Worm (Caenorhabditis elegans): ENCODE data around the gene T21H3.1.

Gene T21H3.1

ce11 chrV:1207589-1207988 lies 31.1 kb downstream of the T21H3.1 start, which contains the start of gene Y50D4A.1:
Gene Y50D4A.1, plus strand, starts transcription at chrV:1207889.
- TF ChIP-seq mdl-1 (tag; optimal IDR thresholded peaks at IDR 0.05) = no peak
- TF ChIP-seq peb-1 (tag; optimal IDR thresholded peaks at IDR 0.05) = no peak
- no peak for TF ChIP-seq sem-4 (tag; optimal IDR thresholded peaks at IDR 0.05)
- TF ChIP-seq mab-5 (tag; optimal IDR thresholded peaks at IDR 0.05) = no peak
- TF ChIP-seq fos-1 (tag; optimal IDR thresholded peaks at IDR 0.05) = no peak
- no peak for TF ChIP-seq unc-39 (tag; optimal IDR thresholded peaks at IDR 0.05)
- TF ChIP-seq Y55F3AM.14 (GFP tag; optimal IDR thresholded peaks at IDR 0.05) = no peak
- no peak for TF ChIP-seq sma-9 (GFP tag; optimal IDR thresholded peaks at IDR 0.05)
- TF ChIP-seq sma-9 (tag; optimal IDR thresholded peaks at IDR 0.05) = no peak
- no peak for TF ChIP-seq sma-3 (GFP tag; optimal IDR thresholded peaks at IDR 0.05)
- TF ChIP-seq blmp-1 (tag; optimal IDR thresholded peaks at IDR 0.05; ENCODE audit: insufficient read depth) = no peak
- TF ChIP-seq ama-1 (optimal IDR thresholded peaks at IDR 0.05) = no peak
- no peak for TF ChIP-seq lsy-2 (tag; optimal IDR thresholded peaks at IDR 0.05)
- TF ChIP-seq nhr-23 (tag; optimal IDR thresholded peaks at IDR 0.05) = no peak
- no peak for TF ChIP-seq nhr-10 (tag; optimal IDR thresholded peaks at IDR 0.05)
- no peak for TF ChIP-seq mbf-1 (tag; optimal IDR thresholded peaks at IDR 0.05)
- no peak for TF ChIP-seq ceh-82 (tag; optimal IDR thresholded peaks at IDR 0.05)
- TF ChIP-seq unc-62 (GFP tag; optimal IDR thresholded peaks at IDR 0.05) = no peak
- TF ChIP-seq lin-13 (GFP tag; optimal IDR thresholded peaks at IDR 0.05) = no peak

- TF ChIP-seq ceh-16 (tag; optimal IDR thresholded peaks at IDR 0.05) = no peak
Observed at ce11 chrV:1220509-1220908, 44.0 kb downstream of the T21H3.1 start, which contains the start of gene Y50D4A.10. Gene Y50D4A.10, minus strand, starts transcription at chrV:1220565.

- TF ChIP-seq zag-1 (tag; optimal IDR thresholded peaks at IDR 0.05) (no peak), unc-55 (GFP tag; optimal IDR thresholded peaks at IDR 0.05) (no peak), alr-1 (tag; optimal IDR thresholded peaks at IDR 0.05) (no peak), peb-1 (tag; optimal IDR thresholded peaks at IDR 0.05) (no peak), ceh-16 (tag; optimal IDR thresholded peaks at IDR 0.05) (no peak), Y55F3AM.14 (GFP tag; optimal IDR thresholded peaks at IDR 0.05) (no peak), ztf-11 (tag; optimal IDR thresholded peaks at IDR 0.05) (no peak), mdl-1 (tag; optimal IDR thresholded peaks at IDR 0.05) (no peak), nhr-11 (tag; optimal IDR thresholded peaks at IDR 0.05) (no peak), nhr-23 (tag; optimal IDR thresholded peaks at IDR 0.05) (no peak), skn-1 (tag; optimal IDR thresholded peaks at IDR 0.05) (no peak)
Observed at ce11 chrV:1223559-1223958, 47.0 kb downstream of the T21H3.1 start.

ce11 chrV:1226239-1226638 lies 49.7 kb downstream of the T21H3.1 start:
- TF ChIP-seq F13H6.1 (tag; optimal IDR thresholded peaks at IDR 0.05) = no peak
- TF ChIP-seq gmeb-1 (tag; optimal IDR thresholded peaks at IDR 0.05) = no peak
- no peak for TF ChIP-seq skn-1 (tag; optimal IDR thresholded peaks at IDR 0.05)
- TF ChIP-seq unc-62 (GFP tag; optimal IDR thresholded peaks at IDR 0.05) = no peak
- no peak for TF ChIP-seq sem-4 (tag; optimal IDR thresholded peaks at IDR 0.05)
- no peak for TF ChIP-seq nhr-10 (tag; optimal IDR thresholded peaks at IDR 0.05)
- no peak for TF ChIP-seq egl-27 (tag; optimal IDR thresholded peaks at IDR 0.05)
- TF ChIP-seq ceh-82 (tag; optimal IDR thresholded peaks at IDR 0.05) = no peak
- TF ChIP-seq Y55F3AM.14 (GFP tag; optimal IDR thresholded peaks at IDR 0.05) = no peak
- no peak for TF ChIP-seq nhr-237 (tag; optimal IDR thresholded peaks at IDR 0.05)
- TF ChIP-seq nhr-12 (tag; optimal IDR thresholded peaks at IDR 0.05) = no peak
- no peak for TF ChIP-seq ZK546.5 (tag; optimal IDR thresholded peaks at IDR 0.05)
- TF ChIP-seq mdl-1 (tag; optimal IDR thresholded peaks at IDR 0.05) = no peak
- TF ChIP-seq nhr-129 (tag; optimal IDR thresholded peaks at IDR 0.05) = no peak
- TF ChIP-seq lin-11 (tag; optimal IDR thresholded peaks at IDR 0.05) = no peak
- no peak for TF ChIP-seq blmp-1 (tag; optimal IDR thresholded peaks at IDR 0.05; ENCODE audit: insufficient read depth)

ce11 chrV:1227756-1228665 lies 51.5 kb downstream of the T21H3.1 start:
- TF ChIP-seq mab-5 (tag; optimal IDR thresholded peaks at IDR 0.05) (peak; percentile 90), elt-3 (tag; optimal IDR thresholded peaks at IDR 0.05) (no peak)
